Worm (Caenorhabditis elegans): ENCODE results near the gene C16C10.2.

The C16C10.2 gene

ce11 chrIII:4172210-4172609 lies 6.3 kb downstream of the C16C10.2 start (continued):
- no peak for TF ChIP-seq gei-17 (GFP tag; optimal IDR thresholded peaks at IDR 0.05)
- TF ChIP-seq tbp1 (GFP tag; optimal IDR thresholded peaks at IDR 0.05) = peak; percentile 47
- no peak for TF ChIP-seq ceh-58 (GFP tag; IDR thresholded peaks at IDR 0.05)
- no peak for TF ChIP-seq cebp-1 (GFP tag; IDR thresholded peaks at IDR 0.05)
- TF ChIP-seq cebp-1 (tag; optimal IDR thresholded peaks at IDR 0.05) = peak; percentile 41
- TF ChIP-seq tlf-1 (GFP tag; optimal IDR thresholded peaks at IDR 0.05) = peak; percentile 72
- 0 out of 2 replicates have a peak, but pooled peaks have one; percentile 31 for TF ChIP-seq ztf-25 (GFP tag; IDR thresholded peaks at IDR 0.05)
- no peak for TF ChIP-seq akir-1 (GFP tag; optimal IDR thresholded peaks at IDR 0.05)
- peak; percentile 82 for TF ChIP-seq F49E8.2 (tag; optimal IDR thresholded peaks at IDR 0.05; ENCODE audit: insufficient read depth)
- TF ChIP-seq lin-35 (GFP tag; optimal IDR thresholded peaks at IDR 0.05) = no peak
- peak; percentile 85 for TF ChIP-seq madf-3 (GFP tag; IDR thresholded peaks at IDR 0.05)
- TF ChIP-seq athp-1 (tag; optimal IDR thresholded peaks at IDR 0.05) = peak; percentile 88
- no peak for TF ChIP-seq aptf-2 (GFP tag; conservative IDR thresholded peaks at IDR 0.05)
- TF ChIP-seq him-1 (tag; optimal IDR thresholded peaks at IDR 0.05) = peak; percentile 63
- no peak for TF ChIP-seq egrh-3 (GFP tag; IDR thresholded peaks at IDR 0.05)
- no peak for TF ChIP-seq ztf-26 (tag; optimal IDR thresholded peaks at IDR 0.05)
- no peak for TF ChIP-seq tbx-9 (tag; optimal IDR thresholded peaks at IDR 0.05; ENCODE audit: borderline replicate concordance)
- no peak for TF ChIP-seq F22D6.2 (tag; optimal IDR thresholded peaks at IDR 0.05)
- no peak for TF ChIP-seq ceh-91 (GFP tag; IDR thresholded peaks at IDR 0.05)
- TF ChIP-seq zim-3 (tag; optimal IDR thresholded peaks at IDR 0.05) = peak; percentile 63
- TF ChIP-seq mcd-1 (GFP tag; IDR thresholded peaks at IDR 0.05) = no peak
- TF ChIP-seq F39B2.1 (GFP tag; IDR thresholded peaks at IDR 0.05) = peak; percentile 9; the same call in 1 of the 2 replicates
- TF ChIP-seq lir-1 (GFP tag; conservative IDR thresholded peaks at IDR 0.05) = no peak
- TF ChIP-seq attf-6 (GFP tag; IDR thresholded peaks at IDR 0.05) = 0 out of 2 replicates have a peak, but pooled peaks have one; percentile 29
- no peak for TF ChIP-seq F33H1.4 (GFP tag; IDR thresholded peaks at IDR 0.05)
- 0 out of 2 replicates have a peak, but pooled peaks have one; percentile 15 for TF ChIP-seq Y95B8A.8 (GFP tag; IDR thresholded peaks at IDR 0.05)
- TF ChIP-seq efl-1 (GFP tag; optimal IDR thresholded peaks at IDR 0.05) = no peak
- TF ChIP-seq snpc-4 (GFP tag; optimal IDR thresholded peaks at IDR 0.05) = no peak
- TF ChIP-seq snpc-4 (tag; optimal IDR thresholded peaks at IDR 0.05) = peak in 3 of 4 experiments; percentile 9 to 49 (median 48)
- peak; percentile 47; the same call in 1 of the 2 replicates for TF ChIP-seq nfyb-1 (GFP tag; IDR thresholded peaks at IDR 0.05)
- TF ChIP-seq T26A5.8 (tag; optimal IDR thresholded peaks at IDR 0.05) = peak; percentile 15
- TF ChIP-seq K11D2.4 (GFP tag; IDR thresholded peaks at IDR 0.05) = no peak
- TF ChIP-seq lin-54 (GFP tag; optimal IDR thresholded peaks at IDR 0.05) = peak; percentile 52
- TF ChIP-seq hlh-12 (tag; optimal IDR thresholded peaks at IDR 0.05) = no peak
- no peak for TF ChIP-seq bed-2 (GFP tag; IDR thresholded peaks at IDR 0.05)
- TF ChIP-seq hsf-1 (GFP tag; IDR thresholded peaks at IDR 0.05) = peak; percentile 77
- no peak for TF ChIP-seq F55B11.4 (tag; optimal IDR thresholded peaks at IDR 0.05; ENCODE audit: borderline replicate concordance, insufficient read depth)
- TF ChIP-seq ceh-27 (GFP tag; optimal IDR thresholded peaks at IDR 0.05) = no peak
- no peak for TF ChIP-seq C17E4.6 (GFP tag; IDR thresholded peaks at IDR 0.05)
- peak; percentile 52 for TF ChIP-seq xnd-1 (tag; optimal IDR thresholded peaks at IDR 0.05)
- peak; percentile 41 for TF ChIP-seq lsl-1 (GFP tag; optimal IDR thresholded peaks at IDR 0.05)
- peak; percentile 70 for TF ChIP-seq ekl-4 (GFP tag; IDR thresholded peaks at IDR 0.05)
- TF ChIP-seq aptf-3 (GFP tag; IDR thresholded peaks at IDR 0.05) = peak; percentile 76; the same call in 1 of the 2 replicates
- peak; percentile 82 for TF ChIP-seq repo-1 (tag; optimal IDR thresholded peaks at IDR 0.05)
- TF ChIP-seq let-607 (tag; optimal IDR thresholded peaks at IDR 0.05) = peak in 1 of 2 experiments; percentile 11
- no peak for TF ChIP-seq sdz-38 (tag; optimal IDR thresholded peaks at IDR 0.05)
- TF ChIP-seq snpc-1.1 (tag; optimal IDR thresholded peaks at IDR 0.05; ENCODE audit: insufficient read depth) = peak; percentile 63
- TF ChIP-seq cebp-2 (GFP tag; IDR thresholded peaks at IDR 0.05) = peak; percentile 61; the same call in 1 of the 2 replicates
- peak; percentile 54 for TF ChIP-seq fkh-3 (tag; optimal IDR thresholded peaks at IDR 0.05)
